Worm (Caenorhabditis elegans) whole organism, L4/young adult: ENCODE data around the gene ZK402.1.
"Not testable (repeated sequence)": the region's sequence is repeated elsewhere in the genome, so short reads cannot be mapped to it uniquely, and the experiment has no call there.

Source experiments
- W03F9.2 ChIP-seq: fragments of 150-350 bp; optimal IDR thresholded peaks from 2 replicates; lab custom pipeline; 2014; ENCODE audit warnings: missing biosample characterization, missing genetic modification characterization
- dao-5 ChIP-seq: sonication (generic microtip); optimal IDR thresholded peaks from 2 replicates; lab custom pipeline; 2016; ENCODE audit warnings: missing genotype, missing genetic modification characterization, moderate library complexity, missing compliant biosample characterization
- him-1 ChIP-seq: sonication (generic microtip); optimal IDR thresholded peaks from 2 replicates; lab custom pipeline; 2016; ENCODE audit warnings: missing genotype, missing genetic modification reagents, missing genetic modification characterization, missing compliant biosample characterization

ZK402.1 gene

DNA sequence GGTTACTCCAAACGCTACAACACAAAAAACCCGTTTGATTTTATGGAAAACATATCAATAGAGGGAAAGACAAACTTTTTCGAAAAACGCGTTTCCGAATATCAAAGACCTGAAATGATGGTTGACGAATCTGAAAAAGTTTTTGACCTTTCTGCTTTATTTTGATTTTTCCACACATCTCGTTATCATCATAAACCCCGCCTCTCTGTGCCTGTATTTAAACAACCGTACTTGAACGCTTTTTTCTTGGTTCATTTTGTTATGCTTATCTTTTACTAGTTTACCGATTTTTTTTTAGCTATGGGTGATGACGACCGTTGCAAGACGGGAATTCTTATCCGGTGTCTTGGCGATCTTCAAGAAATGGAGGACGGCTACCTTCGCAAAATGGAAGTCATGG, 26.6 kb downstream of the ZK402.1 start, which contains the start of gene F19G12.1:
Gene F19G12.1 (plus strand): TSS at position 301 of the 400 bp plus-strand sequence.
- TF ChIP-seq him-1; W03F9.2 (tag; lab: Kevin White, UChicago); dao-5 (tag; lab: Kevin White, UChicago): not testable (repeated sequence)

- no peak for TF ChIP-seq dao-5 (tag; lab: Kevin White, UChicago)
- no peak for TF ChIP-seq W03F9.2 (tag; lab: Kevin White, UChicago)
- no peak for TF ChIP-seq him-1
These were observed 33.0 kb downstream of the ZK402.1 start for ce11 chrX:1437097-1437496.

DNA sequence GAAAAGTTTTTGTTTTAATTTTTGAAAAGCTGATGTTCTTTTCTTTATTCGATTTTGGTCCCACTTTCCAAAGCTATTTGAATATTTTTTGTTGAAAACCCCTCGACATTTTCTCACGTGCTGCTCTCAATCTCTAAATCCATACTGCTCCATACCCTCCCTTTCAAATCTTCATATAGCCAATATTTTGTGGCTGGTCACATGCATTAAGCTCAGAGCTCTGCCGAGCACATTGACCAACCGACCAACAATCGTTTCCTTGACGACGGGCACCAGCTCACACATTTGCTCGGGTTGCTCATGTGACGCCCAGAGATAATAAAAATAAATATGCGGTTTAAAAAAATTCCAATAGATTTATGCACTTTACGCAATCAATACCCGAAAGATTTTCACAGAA, 34.9 kb downstream of the ZK402.1 start:
- TF ChIP-seq W03F9.2 (tag; lab: Kevin White, UChicago): no peak
- TF ChIP-seq dao-5 (tag; lab: Kevin White, UChicago): no peak
- TF ChIP-seq him-1: no peak

DNA sequence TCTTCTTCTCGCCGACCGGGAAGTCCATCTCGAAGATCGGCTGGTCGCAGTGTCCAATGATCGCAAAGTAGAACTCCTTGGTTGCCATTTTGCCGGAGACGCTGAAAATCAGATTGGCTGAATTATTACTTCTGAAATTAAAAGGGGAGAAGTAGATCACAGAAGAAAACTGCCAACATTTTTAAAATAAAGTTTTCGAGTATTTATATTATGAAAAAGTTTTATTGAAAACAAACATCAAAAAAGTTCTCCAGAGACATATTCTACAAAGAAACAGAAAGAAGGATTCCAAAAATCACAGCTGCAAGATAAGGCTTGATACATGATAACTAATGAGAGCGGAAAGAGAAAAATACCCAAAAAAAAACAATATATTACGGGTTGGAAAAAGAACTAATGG, 36.1 kb downstream of the ZK402.1 start, which contains the start of gene sedl-1:
Gene sedl-1 (minus strand): TSS at position 101 of the 400 bp plus-strand sequence.
- TF ChIP-seq W03F9.2 (tag; lab: Kevin White, UChicago) (no peak), dao-5 (tag; lab: Kevin White, UChicago) (no peak), him-1 (no peak)

ce11 chrX:1441602-1442183, 37.6 kb downstream of the ZK402.1 start:
- no peak for TF ChIP-seq W03F9.2 (tag; lab: Kevin White, UChicago)
- no peak for TF ChIP-seq dao-5 (tag; lab: Kevin White, UChicago)
- no peak for TF ChIP-seq him-1

DNA sequence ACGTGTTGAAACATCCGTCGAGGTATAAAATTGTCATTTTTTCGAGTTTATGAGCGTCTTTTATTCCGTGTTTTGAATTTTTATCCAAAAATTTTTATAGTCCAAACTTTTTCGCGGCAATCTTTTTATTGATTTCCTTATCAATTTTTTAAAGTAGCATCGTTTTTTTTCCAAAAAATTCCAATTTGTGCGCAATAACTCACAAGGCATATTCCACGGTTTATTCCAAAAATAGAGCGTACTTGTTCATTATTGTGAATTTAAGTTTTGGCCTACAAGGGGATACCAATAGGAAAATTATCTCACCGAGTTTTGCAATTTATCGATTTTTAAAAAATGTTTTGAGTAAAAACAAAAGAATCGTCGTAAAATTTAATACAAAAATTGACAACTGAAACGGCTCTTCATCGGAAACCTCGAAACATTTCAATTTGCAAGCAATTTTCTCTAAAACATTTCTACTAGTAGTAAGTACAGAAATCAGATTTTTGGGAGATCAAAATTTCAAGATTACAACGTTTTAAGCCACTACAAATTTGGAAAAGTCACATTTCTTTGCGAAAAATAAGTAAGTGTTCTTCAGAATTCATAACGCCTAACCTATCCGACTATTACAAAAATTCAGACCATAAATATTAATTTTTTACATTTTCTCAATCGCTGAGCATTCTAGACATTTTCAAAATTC, 39.6 kb downstream of the ZK402.1 start:
- no peak for TF ChIP-seq W03F9.2 (tag; lab: Kevin White, UChicago)
- no peak for TF ChIP-seq dao-5 (tag; lab: Kevin White, UChicago)

ce11 chrX:1445696-1446095, 41.6 kb downstream of the ZK402.1 start:
- no peak for TF ChIP-seq W03F9.2 (tag; lab: Kevin White, UChicago)

ce11 chrX:1446593-1447141, 42.6 kb downstream of the ZK402.1 start, which contains the start of gene zfp-3:
Gene zfp-3 (minus strand): TSS chrX:1446643.
- TF ChIP-seq W03F9.2 (tag; lab: Kevin White, UChicago): peak; percentile 72
- peak; percentile 62 for TF ChIP-seq dao-5 (tag; lab: Kevin White, UChicago)
- TF ChIP-seq him-1: peak; percentile 80

ce11 chrX:1450352-1450818, 46.3 kb downstream of the ZK402.1 start, which contains the start of gene W05H7.1:
Gene W05H7.1 (plus strand): TSS chrX:1450768.
- TF ChIP-seq him-1 (no peak), dao-5 (tag; lab: Kevin White, UChicago) (no peak), W03F9.2 (tag; lab: Kevin White, UChicago) (no peak)

DNA sequence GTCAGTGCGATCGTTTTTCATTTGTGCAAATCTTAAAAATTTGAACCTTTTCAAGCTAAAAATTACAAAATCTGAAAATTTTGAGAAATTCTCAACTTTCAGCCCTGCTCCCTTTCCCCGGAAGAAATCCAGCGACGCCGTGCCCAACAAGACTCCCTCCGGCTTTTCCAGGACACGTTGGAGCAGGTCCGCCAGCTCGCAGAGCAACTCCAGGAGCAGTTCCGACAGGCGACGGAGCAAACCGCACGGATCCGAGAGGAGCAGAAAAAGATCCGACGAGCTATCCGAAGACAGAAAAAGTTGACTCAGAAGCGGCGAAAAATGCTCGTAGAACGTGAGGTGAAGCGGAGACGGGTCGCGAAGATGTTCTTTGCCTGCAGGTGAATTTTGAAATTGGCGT, 47.2 kb downstream of the ZK402.1 start:
- no peak for TF ChIP-seq W03F9.2 (tag; lab: Kevin White, UChicago)
- TF ChIP-seq dao-5 (tag; lab: Kevin White, UChicago): no peak
- TF ChIP-seq him-1: no peak

DNA sequence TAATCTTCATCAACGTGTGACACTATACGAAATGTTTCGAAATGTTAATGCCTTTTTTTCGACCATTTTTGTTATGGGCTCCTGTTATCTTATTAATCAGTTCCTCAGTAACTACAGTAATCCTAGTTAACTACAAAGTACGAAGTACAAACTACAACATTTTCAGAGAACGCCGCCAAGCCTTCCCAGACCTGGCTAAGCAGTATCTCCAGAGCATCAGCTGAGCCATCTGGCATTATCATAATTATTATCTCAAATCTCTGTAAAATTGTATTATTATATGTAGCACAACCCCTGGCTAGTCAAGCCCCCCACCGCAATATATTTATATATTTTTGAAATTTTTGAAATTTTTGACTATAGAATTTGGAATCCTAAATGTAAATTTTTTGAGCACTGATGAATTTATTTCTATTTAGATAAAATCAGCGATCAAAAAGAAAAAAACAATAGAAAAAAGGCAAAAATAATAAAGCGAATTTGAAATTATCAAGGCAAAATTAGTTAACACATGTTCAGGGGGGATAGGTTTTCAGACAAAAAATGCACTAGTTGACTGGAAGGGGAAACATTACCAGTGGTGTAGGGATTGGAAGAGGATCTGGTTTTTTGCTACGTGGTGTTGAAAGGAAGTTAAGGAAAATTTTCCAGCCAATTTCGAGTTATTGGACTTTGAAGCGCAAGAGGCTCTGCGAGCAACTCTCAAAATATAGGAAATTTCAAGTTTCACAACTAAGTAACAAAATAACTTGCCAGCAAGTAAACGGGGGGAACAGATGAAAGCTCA, 47.9 kb downstream of the ZK402.1 start:
- TF ChIP-seq him-1: no peak
- no peak for TF ChIP-seq dao-5 (tag; lab: Kevin White, UChicago)
- no peak for TF ChIP-seq W03F9.2 (tag; lab: Kevin White, UChicago)

ce11 chrX:1453770-1454169, 49.7 kb downstream of the ZK402.1 start, which contains the start of gene cebp-1:
Gene cebp-1 (minus strand): TSS chrX:1453868.
- no peak for TF ChIP-seq him-1
- TF ChIP-seq W03F9.2 (tag; lab: Kevin White, UChicago): peak; percentile 39
- no peak for TF ChIP-seq dao-5 (tag; lab: Kevin White, UChicago)

ce11 chrX:1454385-1454784, 50.3 kb downstream of the ZK402.1 start:
- TF ChIP-seq him-1: peak; percentile 56
- peak; percentile 11 for TF ChIP-seq dao-5 (tag; lab: Kevin White, UChicago)
- peak; percentile 30 for TF ChIP-seq W03F9.2 (tag; lab: Kevin White, UChicago)
